Worm (Caenorhabditis elegans): ENCODE results near the gene Y94H6A.12.

DNA sequence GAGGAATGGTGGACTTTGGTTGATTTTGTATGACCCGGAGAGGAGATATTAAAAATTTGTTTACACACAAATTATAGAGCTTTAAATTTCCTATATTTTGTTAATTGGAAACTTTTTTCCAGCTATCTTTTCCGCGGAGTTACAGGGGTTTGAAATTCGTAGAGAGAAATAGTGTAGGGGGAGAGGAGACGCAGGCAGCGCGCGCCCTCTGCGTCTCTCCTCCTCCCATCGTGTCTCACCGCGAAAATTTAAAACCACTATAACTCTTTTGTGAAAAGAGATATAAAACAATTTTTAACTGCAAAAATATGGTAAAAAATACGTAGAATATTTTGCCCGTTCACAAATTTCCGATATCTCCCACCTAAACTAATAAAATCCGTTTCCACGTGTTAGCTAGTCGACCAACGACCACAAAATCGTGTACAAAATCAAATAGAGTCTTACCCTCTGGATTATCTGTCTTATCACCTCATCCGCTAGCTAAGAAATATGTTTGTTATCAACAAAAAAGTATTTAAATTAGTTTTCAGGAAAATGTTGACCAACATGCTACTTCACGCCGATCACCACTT lies 29.7 kb upstream of the Y94H6A.12 start, which contains the start of gene nhr-277:
- TF ChIP-seq ztf-11 (tag; optimal IDR thresholded peaks at IDR 0.05) (no peak), ceh-39 (tag; optimal IDR thresholded peaks at IDR 0.05) (no peak), lin-13 (tag; optimal IDR thresholded peaks at IDR 0.05) (no peak), nhr-28 (tag; optimal IDR thresholded peaks at IDR 0.05) (no peak), lsy-2 (tag; optimal IDR thresholded peaks at IDR 0.05) (no peak)

Measured in whole organism, mixed stage, embryonic.